Worm (Caenorhabditis elegans): ENCODE measurements around the gene F10C1.23.

F10C1.23 gene

ce11 chrII:5748395-5748794 is 9.4 kb upstream of the F10C1.23 start:
- peak; percentile 31 for TF ChIP-seq ets-4 (GFP tag; optimal IDR thresholded peaks at IDR 0.05)
- TF ChIP-seq ztf-28 (GFP tag; IDR thresholded peaks at IDR 0.05): no peak
- no peak for TF ChIP-seq ZK185.1 (tag; optimal IDR thresholded peaks at IDR 0.05; ENCODE audit: poor library complexity, severe bottlenecking)
- TF ChIP-seq sptf-2 (GFP tag; optimal IDR thresholded peaks at IDR 0.05): no peak
- TF ChIP-seq nfya-2 (GFP tag; IDR thresholded peaks at IDR 0.05): no peak
- TF ChIP-seq nhr-80 (tag; optimal IDR thresholded peaks at IDR 0.05): peak; percentile 89
- TF ChIP-seq ceh-91 (GFP tag; IDR thresholded peaks at IDR 0.05): no peak
- no peak for TF ChIP-seq ama-1 (optimal IDR thresholded peaks at IDR 0.05)
- no peak for TF ChIP-seq ama-1 (GFP tag; optimal IDR thresholded peaks at IDR 0.05)
- TF ChIP-seq nfyb-1 (GFP tag; IDR thresholded peaks at IDR 0.05): no peak
- TF ChIP-seq F22D6.2 (tag; optimal IDR thresholded peaks at IDR 0.05): no peak
- TF ChIP-seq dox-1 (GFP tag; IDR thresholded peaks at IDR 0.05): 0 out of 2 replicates have a peak, but pooled peaks have one; percentile 26

ce11 chrII:5749733-5750238 is 8.1 kb upstream of the F10C1.23 start, which contains the start of gene ifb-2:
Gene ifb-2, plus strand, starts transcription at chrII:5750188.
- 0 out of 2 replicates have a peak, but pooled peaks have one; percentile 15 for TF ChIP-seq dox-1 (GFP tag; IDR thresholded peaks at IDR 0.05)
- TF ChIP-seq B0336.3 (GFP tag; IDR thresholded peaks at IDR 0.05): no peak
- TF ChIP-seq snpc-3.4 (tag; optimal IDR thresholded peaks at IDR 0.05): no peak
- TF ChIP-seq Y67H2A.10 (GFP tag; conservative IDR thresholded peaks at IDR 0.05): no peak
- peak; percentile 92 for TF ChIP-seq nhr-80 (tag; optimal IDR thresholded peaks at IDR 0.05)
- no peak for TF ChIP-seq lin-26 (GFP tag; IDR thresholded peaks at IDR 0.05)
- no peak for TF ChIP-seq ceh-79 (tag; optimal IDR thresholded peaks at IDR 0.05)
- TF ChIP-seq B0019.2 (GFP tag; conservative IDR thresholded peaks at IDR 0.05): no peak

ce11 chrII:5751353-5751752 is 6.5 kb upstream of the F10C1.23 start:
- TF ChIP-seq F23B12.7 (tag; optimal IDR thresholded peaks at IDR 0.05; ENCODE audit: insufficient read depth) (no peak), hsf-1 (GFP tag; IDR thresholded peaks at IDR 0.05) (0 out of 2 replicates have a peak, but pooled peaks have one; percentile 37), nhr-80 (tag; optimal IDR thresholded peaks at IDR 0.05) (peak; percentile 96), dox-1 (GFP tag; IDR thresholded peaks at IDR 0.05) (peak; percentile 63), ZK185.1 (tag; optimal IDR thresholded peaks at IDR 0.05; ENCODE audit: poor library complexity, severe bottlenecking) (peak; percentile 29), him-1 (tag; optimal IDR thresholded peaks at IDR 0.05) (no peak)

- TF ChIP-seq Y53F4B.3 (GFP tag; IDR thresholded peaks at IDR 0.05): no peak
- no peak for TF ChIP-seq lin-54 (GFP tag; optimal IDR thresholded peaks at IDR 0.05)
- no peak for TF ChIP-seq athp-1 (tag; optimal IDR thresholded peaks at IDR 0.05)
- no peak for TF ChIP-seq let-526 (GFP tag; IDR thresholded peaks at IDR 0.05)
- TF ChIP-seq Y53G8AR.9 (GFP tag; conservative IDR thresholded peaks at IDR 0.05): no peak
- TF ChIP-seq cebp-2 (GFP tag; IDR thresholded peaks at IDR 0.05): no peak
- TF ChIP-seq egrh-3 (GFP tag; IDR thresholded peaks at IDR 0.05): no peak
- TF ChIP-seq unc-62 (GFP tag; optimal IDR thresholded peaks at IDR 0.05): no peak
- no peak for TF ChIP-seq rcor-1 (GFP tag; IDR thresholded peaks at IDR 0.05)
- no peak for TF ChIP-seq ZK185.1 (tag; optimal IDR thresholded peaks at IDR 0.05; ENCODE audit: poor library complexity, severe bottlenecking)
These were observed 3.7 kb upstream of the F10C1.23 start, which contains the start of gene F10C1.8 for ce11 chrII:5754168-5754567. Gene F10C1.8, plus strand, starts transcription at chrII:5754468.

ce11 chrII:5765318-5765717 is 7.5 kb downstream of the F10C1.23 start, which contains the start of gene ifb-1:
Gene ifb-1, plus strand, starts transcription at chrII:5765618.
- TF ChIP-seq snpc-1.1 (tag; optimal IDR thresholded peaks at IDR 0.05; ENCODE audit: insufficient read depth): no peak
- no peak for TF ChIP-seq F22D6.2 (tag; optimal IDR thresholded peaks at IDR 0.05)
- TF ChIP-seq ztf-6 (GFP tag; IDR thresholded peaks at IDR 0.05): no peak
- TF ChIP-seq F57A8.1 (GFP tag; optimal IDR thresholded peaks at IDR 0.05): no peak
- TF ChIP-seq F49E8.2 (tag; optimal IDR thresholded peaks at IDR 0.05; ENCODE audit: insufficient read depth): no peak
- TF ChIP-seq ccch-3 (GFP tag; optimal IDR thresholded peaks at IDR 0.05): no peak
- TF ChIP-seq cebp-2 (GFP tag; IDR thresholded peaks at IDR 0.05): no peak
- TF ChIP-seq ztf-28 (GFP tag; IDR thresholded peaks at IDR 0.05): no peak
- TF ChIP-seq F55B11.4 (tag; optimal IDR thresholded peaks at IDR 0.05; ENCODE audit: borderline replicate concordance, insufficient read depth): no peak

Data from whole organism, young adult.